Fruit fly (Drosophila melanogaster) whole organism, embryonic: ENCODE measurements around the gene orb.

Experiments used
- Ada2b ChIP-seq: fragments of 200-800 bp; sonication (Bioruptor generic); IDR thresholded peaks from 2 replicates; pipeline ENCODE4 v1.3.6; 2022; ENCODE audit warnings: missing biosample characterization, missing genetic modification characterization
- Aef1 ChIP-seq: fragments of 200-800 bp; sonication (Bioruptor generic); IDR thresholded peaks from 3 replicates; pipeline ENCODE4 v1.3.6; 2022; ENCODE audit warnings: missing biosample characterization, missing genetic modification characterization
- Blimp-1 ChIP-seq: fragments of 200-800 bp; sonication (Bioruptor generic); optimal IDR thresholded peaks from 3 replicates; lab custom pipeline; 2018; ENCODE audit warnings: missing biosample characterization, missing genetic modification characterization, mild to moderate bottlenecking, moderate library complexity, missing genetic modification reagents
- CG10366 ChIP-seq: fragments of 200-800 bp; sonication (Bioruptor generic); IDR thresholded peaks from 2 replicates; pipeline ENCODE4 v1.3.6; 2022; ENCODE audit warnings: missing biosample characterization, missing genetic modification characterization
- CG12236 ChIP-seq: fragments of 200-800 bp; sonication (Bioruptor generic); optimal IDR thresholded peaks from 2 replicates; lab custom pipeline; 2016; ENCODE audit warnings: missing biosample characterization, missing genetic modification characterization
- CG13624 ChIP-seq: fragments of 200-800 bp; sonication (Bioruptor generic); optimal IDR thresholded peaks from 2 replicates; lab custom pipeline; 2016; ENCODE audit warnings: missing biosample characterization, missing genetic modification characterization
- CG1647 ChIP-seq: fragments of 200-800 bp; sonication (Bioruptor generic); optimal IDR thresholded peaks from 3 replicates; lab custom pipeline; 2016; ENCODE audit warnings: missing biosample characterization, missing genetic modification characterization
- CG1832 ChIP-seq: fragments of 200-800 bp; sonication (Bioruptor generic); optimal IDR thresholded peaks from 2 replicates; lab custom pipeline; 2017; ENCODE audit warnings: missing biosample characterization, mild to moderate bottlenecking, missing genetic modification characterization, inconsistent platforms
- CG2199 ChIP-seq: fragments of 200-800 bp; sonication (Bioruptor generic); IDR thresholded peaks from 3 replicates; pipeline ENCODE4 v1.3.6; 2022; ENCODE audit warnings: missing biosample characterization, missing genetic modification characterization
- CG3163 ChIP-seq: fragments of 200-800 bp; sonication (Bioruptor generic); optimal IDR thresholded peaks from 3 replicates; lab custom pipeline; 2016; ENCODE audit warnings: missing biosample characterization, missing genetic modification characterization
- CG34376 ChIP-seq: fragments of 200-800 bp; sonication (Bioruptor generic); optimal IDR thresholded peaks from 2 replicates; lab custom pipeline; 2018; ENCODE audit warnings: missing biosample characterization, mild to moderate bottlenecking, missing genetic modification characterization
- CG4360 ChIP-seq: fragments of 200-800 bp; sonication (Bioruptor generic); IDR thresholded peaks from 2 replicates; pipeline ENCODE4 v1.3.6; 2022; ENCODE audit warnings: missing biosample characterization, missing genetic modification characterization
- CG4730 ChIP-seq: fragments of 200-800 bp; sonication (Bioruptor generic); IDR thresholded peaks from 2 replicates; pipeline ENCODE4 v1.3.6; 2022; ENCODE audit warnings: missing biosample characterization, missing genetic modification characterization
- CG5180 ChIP-seq: fragments of 200-800 bp; sonication (Bioruptor generic); optimal IDR thresholded peaks from 3 replicates; lab custom pipeline; 2017; ENCODE audit warnings: missing biosample characterization, missing genetic modification characterization, mild to moderate bottlenecking, moderate library complexity, missing genetic modification reagents
- CG7928 ChIP-seq: fragments of 200-800 bp; sonication (Bioruptor generic); optimal IDR thresholded peaks from 2 replicates; lab custom pipeline; 2017; ENCODE audit warnings: missing biosample characterization, mild to moderate bottlenecking, missing genetic modification characterization
- CkIIα-i1 ChIP-seq: fragments of 200-800 bp; sonication (Bioruptor generic); IDR thresholded peaks from 2 replicates; pipeline ENCODE4 v1.3.6; 2022; ENCODE audit warnings: missing biosample characterization, missing genetic modification characterization
- HLHmδ ChIP-seq: fragments of 200-800 bp; sonication (Bioruptor generic); optimal IDR thresholded peaks from 2 replicates; lab custom pipeline; 2018; ENCODE audit warnings: missing biosample characterization, mild to moderate bottlenecking, missing genetic modification characterization, moderate library complexity
- MBD-R2 ChIP-seq: fragments of 200-800 bp; sonication (Bioruptor generic); IDR thresholded peaks from 2 replicates; pipeline ENCODE4 v1.3.6; 2022; ENCODE audit warnings: missing biosample characterization, missing genetic modification characterization
- Mad ChIP-seq: fragments of 200-800 bp; sonication (Bioruptor generic); optimal IDR thresholded peaks from 2 replicates; lab custom pipeline; 2016; ENCODE audit warnings: missing biosample characterization, missing genetic modification characterization
- Med ChIP-seq: fragments of 200-800 bp; sonication (Bioruptor generic); peaks from one replicate; lab custom pipeline; 2016; ENCODE audit warnings: missing biosample characterization, missing genetic modification characterization, mild to moderate bottlenecking, inconsistent platforms, moderate library complexity
- NFAT ChIP-seq: fragments of 200-800 bp; sonication (Bioruptor generic); IDR thresholded peaks from 2 replicates; pipeline ENCODE4 v1.3.6; 2022; ENCODE audit warnings: missing biosample characterization, missing genetic modification characterization
- Nf-YA ChIP-seq: fragments of 200-800 bp; sonication (Bioruptor generic); IDR thresholded peaks from 2 replicates; pipeline ENCODE4 v1.3.6; 2022; ENCODE audit warnings: missing biosample characterization, missing genetic modification characterization
- Spps ChIP-seq: fragments of 200-800 bp; sonication (Bioruptor generic); optimal IDR thresholded peaks from 2 replicates; lab custom pipeline; 2018; ENCODE audit warnings: missing biosample characterization, mild to moderate bottlenecking, missing genetic modification characterization
- ara ChIP-seq: fragments of 200-800 bp; sonication (Bioruptor generic); IDR thresholded peaks from 2 replicates; pipeline ENCODE4 v1.3.6; 2022; ENCODE audit warnings: missing biosample characterization, missing genetic modification characterization
- bcd ChIP-seq: fragments of 200-800 bp; sonication (Bioruptor generic); optimal IDR thresholded peaks from 2 replicates; lab custom pipeline; 2017; ENCODE audit warnings: missing biosample characterization, mild to moderate bottlenecking, missing genetic modification characterization
- bsh ChIP-seq, 2 experiments: fragments of 200-800 bp; sonication (Bioruptor generic); optimal IDR thresholded peaks; 2 replicates each; lab custom pipeline; 2017 to 2018; ENCODE audit warnings: mild to moderate bottlenecking in 2 of 2, missing biosample characterization in 2 of 2, missing genetic modification characterization in 2 of 2, moderate library complexity in 1 of 2
- cad ChIP-seq: fragments of >200 bp; optimal IDR thresholded peaks from 2 replicates; lab custom pipeline; 2017; ENCODE audit warnings: missing biosample characterization, missing genetic modification characterization
- croc ChIP-seq: fragments of 200-800 bp; sonication (Bioruptor generic); conservative IDR thresholded peaks from 3 replicates; pipeline ENCODE4 v1.3.6; 2022; ENCODE audit warnings: missing biosample characterization, missing genetic modification characterization
- danr ChIP-seq: fragments of 200-800 bp; sonication (Bioruptor generic); IDR thresholded peaks from 2 replicates; pipeline ENCODE4 v1.3.6; 2022; ENCODE audit warnings: missing biosample characterization, missing genetic modification characterization
- dpn ChIP-seq, 2 experiments: fragments of 200-800 bp; sonication (Bioruptor generic); optimal IDR thresholded peaks; 3 replicates each; lab custom pipeline; 2016; ENCODE audit warnings: missing biosample characterization in 2 of 2, missing genetic modification characterization in 2 of 2
- esg ChIP-seq: fragments of 200-800 bp; sonication (Bioruptor generic); conservative IDR thresholded peaks from 2 replicates; pipeline ENCODE4 v1.3.6; 2022; ENCODE audit warnings: missing biosample characterization, missing genetic modification characterization
- eve ChIP-seq, 2 experiments: fragments of >200 bp; optimal IDR thresholded peaks; 2 replicates each; lab custom pipeline; 2017; ENCODE audit warnings: missing biosample characterization in 2 of 2, missing genetic modification characterization in 2 of 2
- eyg ChIP-seq: fragments of 200-800 bp; sonication (Bioruptor generic); optimal IDR thresholded peaks from 3 replicates; lab custom pipeline; 2016; ENCODE audit warnings: missing biosample characterization, missing genetic modification characterization
- gcm ChIP-seq: fragments of 200-800 bp; sonication (Bioruptor generic); optimal IDR thresholded peaks from 2 replicates; lab custom pipeline; 2019; ENCODE audit warnings: missing biosample characterization, mild to moderate bottlenecking, missing genetic modification characterization, moderate library complexity
- ind ChIP-seq: fragments of 200-800 bp; sonication (Bioruptor generic); optimal IDR thresholded peaks from 3 replicates; lab custom pipeline; 2016; ENCODE audit warnings: missing biosample characterization, missing genetic modification characterization
- insv ChIP-seq, 2 experiments: fragments of 200-800 bp; sonication (Bioruptor generic); optimal IDR thresholded peaks; 3 replicates each; lab custom pipeline; 2016 to 2018; ENCODE audit warnings: missing biosample characterization in 2 of 2, missing genetic modification characterization in 2 of 2
- kni ChIP-seq: fragments of 200-800 bp; sonication (Bioruptor generic); optimal IDR thresholded peaks from 3 replicates; lab custom pipeline; 2017; ENCODE audit warnings: mild to moderate bottlenecking, missing biosample characterization, missing genetic modification reagents, missing genetic modification characterization
- nerfin-2 ChIP-seq: fragments of 200-800 bp; sonication (Bioruptor generic); IDR thresholded peaks from 2 replicates; pipeline ENCODE4 v1.3.6; 2022; ENCODE audit warnings: missing biosample characterization, missing genetic modification characterization; ENCODE audit not compliant: partially characterized antibody
- salm ChIP-seq: fragments of 200-800 bp; sonication (Bioruptor generic); optimal IDR thresholded peaks from 2 replicates; lab custom pipeline; 2018; ENCODE audit warnings: missing biosample characterization, mild to moderate bottlenecking, missing genetic modification characterization
- sens ChIP-seq: fragments of 200-800 bp; sonication (Bioruptor generic); peaks from one replicate; lab custom pipeline; 2016; ENCODE audit warnings: missing biosample characterization, missing genetic modification characterization
- slbo ChIP-seq: fragments of 200-800 bp; sonication (Bioruptor generic); IDR thresholded peaks from 2 replicates; pipeline ENCODE4 v1.3.6; 2022; ENCODE audit warnings: missing biosample characterization, missing genetic modification characterization
- slp2 ChIP-seq: fragments of 200-800 bp; sonication (Bioruptor generic); optimal IDR thresholded peaks from 2 replicates; lab custom pipeline; 2016; ENCODE audit warnings: missing biosample characterization, missing genetic modification characterization
- tll ChIP-seq, 2 experiments: fragments of 200-800 bp in 1 of 2; fragments of >200 bp in 1 of 2; sonication (Bioruptor generic) in 1 of 2; optimal IDR thresholded peaks; 2 replicates each; lab custom pipeline; 2017 to 2019; ENCODE audit warnings: missing biosample characterization in 2 of 2, missing genetic modification characterization in 2 of 2, mild to moderate bottlenecking in 1 of 2, moderate library complexity in 1 of 2
- vvl ChIP-seq: fragments of 200-800 bp; sonication (Bioruptor generic); IDR thresholded peaks from 2 replicates; pipeline ENCODE4 v1.3.6; 2022; ENCODE audit warnings: missing biosample characterization, missing genetic modification characterization
- z ChIP-seq: fragments of 200-800 bp; sonication (Bioruptor generic); IDR thresholded peaks from 3 replicates; pipeline ENCODE4 v1.3.6; 2022; ENCODE audit warnings: missing biosample characterization, missing genetic modification characterization

Gene orb

dm6 chr3R:23293066-23293777 lies 12.6 kb upstream of the orb start (continued):
- TF ChIP-seq CG10366 (GFP tag; lab: Robert Waterston, UW) (peak; percentile 64), z (GFP tag; lab: Robert Waterston, UW) (0 out of 3 replicates have a peak, but pooled peaks have one; percentile 48), eve (GFP tag; optimal IDR thresholded peaks at IDR 0.05; lab: Kevin White, UChicago) (no peak), CG4730 (GFP tag; lab: Robert Waterston, UW) (peak; percentile 53; the same call in 1 of the 2 replicates), NFAT (GFP tag; lab: Robert Waterston, UW) (no peak), CG13624 (GFP tag; lab: Kevin White, UChicago) (no peak), Blimp-1 (GFP tag; lab: Kevin White, UChicago) (peak; percentile 65), CG1832 (GFP tag; lab: Kevin White, UChicago) (peak; percentile 70), Aef1 (peak; percentile 56), Spps (peak; percentile 33), dpn (GFP tag; optimal IDR thresholded peaks at IDR 0.05; lab: Kevin White, UChicago) (peak in 1 of 2 experiments; percentile 19), bsh (GFP tag; optimal IDR thresholded peaks at IDR 0.05; lab: Kevin White, UChicago) (peak; percentile 60 to 81), danr (no peak; the same call in 1 of the 2 replicates), cad (GFP tag; lab: Kevin White, UChicago) (no peak), insv (GFP tag; optimal IDR thresholded peaks at IDR 0.05; lab: Kevin White, UChicago) (no peak)

dm6 chr3R:23292267-23292666 lies 11.6 kb upstream of the orb start:
- TF ChIP-seq esg (GFP tag; lab: Robert Waterston, UW) (0 out of 2 replicates have a peak, but pooled peaks have one; percentile 8), CkIIα-i1 (no peak), gcm (GFP tag; lab: Kevin White, UChicago) (peak; percentile 55), CG2199 (GFP tag; lab: Robert Waterston, UW) (0 out of 3 replicates have a peak, but pooled peaks have one; percentile 42), sens (GFP tag; lab: Kevin White, UChicago) (peak; percentile 54), CG4360 (GFP tag; lab: Robert Waterston, UW) (peak; percentile 85), Mad (no peak), kni (GFP tag; lab: Kevin White, UChicago) (no peak), nerfin-2 (GFP tag; lab: Robert Waterston, UW) (0 out of 2 replicates have a peak, but pooled peaks have one; percentile 21), CG7928 (GFP tag; lab: Kevin White, UChicago) (no peak), Med (peak; percentile 4)

dm6 chr3R:23290089-23290488 lies 9.4 kb upstream of the orb start, which contains the start of gene bb8:
TSS of gene bb8 (minus strand) at chr3R:23290189.
- no peak for TF ChIP-seq HLHmδ
- TF ChIP-seq Nf-YA (GFP tag; lab: Robert Waterston, UW): no peak
- TF ChIP-seq ara (GFP tag; lab: Robert Waterston, UW): no peak
- no peak for TF ChIP-seq CG3163
- no peak for TF ChIP-seq croc (GFP tag; lab: Robert Waterston, UW)
- TF ChIP-seq MBD-R2 (GFP tag; lab: Robert Waterston, UW): no peak
- TF ChIP-seq vvl (GFP tag; lab: Robert Waterston, UW): no peak
- no peak for TF ChIP-seq tll (GFP tag; optimal IDR thresholded peaks at IDR 0.05; lab: Kevin White, UChicago)
- no peak for TF ChIP-seq CG5180
- no peak for TF ChIP-seq ind
- TF ChIP-seq CG12236: no peak
- TF ChIP-seq Ada2b: no peak
- no peak for TF ChIP-seq salm
- TF ChIP-seq eyg: no peak
- no peak for TF ChIP-seq CG34376
- no peak for TF ChIP-seq bcd (GFP tag; lab: Kevin White, UChicago)
- TF ChIP-seq CG1647: no peak
- TF ChIP-seq slp2 (GFP tag; lab: Kevin White, UChicago): no peak
- TF ChIP-seq slbo (GFP tag; lab: Robert Waterston, UW): no peak
